Fruit fly (Drosophila melanogaster) Kc167 (cell line): ENCODE measurements around the gene CG12728.

Experiments
- Sin3A ChIP-seq: fragments of >200 bp; optimal IDR thresholded peaks from 2 replicates; lab custom pipeline; 2018; ENCODE audit warnings: missing external identifiers
- h ChIP-seq: fragments of >200 bp; optimal IDR thresholded peaks from 3 replicates; lab custom pipeline; 2018; ENCODE audit warnings: missing external identifiers
- insv ChIP-seq: fragments of >200 bp; optimal IDR thresholded peaks from 3 replicates; lab custom pipeline; 2018; ENCODE audit warnings: missing external identifiers
- psq ChIP-seq: fragments of >200 bp; optimal IDR thresholded peaks from 2 replicates; lab custom pipeline; 2017; ENCODE audit warnings: missing external identifiers
- ttk ChIP-seq: sonication (Bioruptor generic); optimal IDR thresholded peaks from 2 replicates; lab custom pipeline; 2017; ENCODE audit warnings: missing external identifiers

dm6 chrX:5905086-5905400 is 37.4 kb upstream of the CG12728 start:
- TF ChIP-seq psq: no peak
- no peak for TF ChIP-seq insv (lab: Kevin White, UChicago)
- TF ChIP-seq Sin3A (lab: Kevin White, UChicago): no peak
- no peak for TF ChIP-seq h (lab: Kevin White, UChicago)
- no peak for TF ChIP-seq ttk (lab: Kevin White, UChicago)
